Worm (Caenorhabditis elegans): ENCODE data around the gene col-109.
A peak's percentile ranks its signal among the peaks of the same experiment; 100 is the strongest.

Gene col-109

ce11 chrIV:1834972-1835371 lies 14.9 kb upstream of the col-109 start:
- TF ChIP-seq nhr-43 (tag; optimal IDR thresholded peaks at IDR 0.05; ENCODE audit: poor library complexity, severe bottlenecking) = no peak
- peak; percentile 30 for TF ChIP-seq ceh-28 (tag; optimal IDR thresholded peaks at IDR 0.05)

ce11 chrIV:1834242-1834641 lies 14.2 kb upstream of the col-109 start, which contains the start of gene ccm-2:
TSS of gene ccm-2 (plus strand) at chrIV:1834628.
- TF ChIP-seq ama-1 (optimal IDR thresholded peaks at IDR 0.05) (no peak), pqm-1 (tag; optimal IDR thresholded peaks at IDR 0.05) (peak; percentile 19), elt-2 (tag; optimal IDR thresholded peaks at IDR 0.05) (peak; percentile 76), unc-62 (GFP tag; optimal IDR thresholded peaks at IDR 0.05) (no peak), pha-4 (tag; optimal IDR thresholded peaks at IDR 0.05) (peak; percentile 46)

ce11 chrIV:1833115-1833514 lies 13.1 kb upstream of the col-109 start:
- no peak for TF ChIP-seq nfya-1 (tag; optimal IDR thresholded peaks at IDR 0.05; ENCODE audit: insufficient read depth)
- TF ChIP-seq ceh-28 (tag; optimal IDR thresholded peaks at IDR 0.05) = peak; percentile 69
- no peak for TF ChIP-seq lin-15B (tag; optimal IDR thresholded peaks at IDR 0.05)
- TF ChIP-seq nhr-25 (tag; optimal IDR thresholded peaks at IDR 0.05) = no peak

ce11 chrIV:1827362-1827761 lies 7.3 kb upstream of the col-109 start:
- TF ChIP-seq aly-2 (tag; optimal IDR thresholded peaks at IDR 0.05) (no peak), lin-39 (tag; optimal IDR thresholded peaks at IDR 0.05) (peak; percentile 57)

- TF ChIP-seq ztf-11 (tag; optimal IDR thresholded peaks at IDR 0.05) = no peak
- no peak for TF ChIP-seq aly-2 (tag; optimal IDR thresholded peaks at IDR 0.05)
- TF ChIP-seq nhr-11 (tag; optimal IDR thresholded peaks at IDR 0.05) = peak; percentile 41
- peak; percentile 40 for TF ChIP-seq lin-39 (tag; optimal IDR thresholded peaks at IDR 0.05)
Measured at ce11 chrIV:1826737-1827136, 6.7 kb upstream of the col-109 start.

- TF ChIP-seq nfya-1 (tag; optimal IDR thresholded peaks at IDR 0.05; ENCODE audit: insufficient read depth) (peak; percentile 27), ceh-82 (tag; optimal IDR thresholded peaks at IDR 0.05) (no peak), ztf-11 (tag; optimal IDR thresholded peaks at IDR 0.05) (no peak), nhr-67 (tag; optimal IDR thresholded peaks at IDR 0.05) (no peak)
Measured at ce11 chrIV:1825789-1826188, 5.7 kb upstream of the col-109 start.

ce11 chrIV:1824065-1824531 lies 4.0 kb upstream of the col-109 start, which contains the start of gene cmk-1:
TSS of gene cmk-1 (plus strand) at chrIV:1824481.
- no peak for TF ChIP-seq eor-1 (tag; optimal IDR thresholded peaks at IDR 0.05)
- TF ChIP-seq nhr-77 (tag; optimal IDR thresholded peaks at IDR 0.05) = no peak
- peak; percentile 47 for TF ChIP-seq unc-62 (GFP tag; optimal IDR thresholded peaks at IDR 0.05)
- TF ChIP-seq fkh-10 (GFP tag; optimal IDR thresholded peaks at IDR 0.05) = peak; percentile 36
- TF ChIP-seq hmg-11 (tag; optimal IDR thresholded peaks at IDR 0.05) = peak; percentile 64
- no peak for TF ChIP-seq ceh-28 (tag; optimal IDR thresholded peaks at IDR 0.05)
- TF ChIP-seq sea-2 (GFP tag; optimal IDR thresholded peaks at IDR 0.05) = no peak
- no peak for TF ChIP-seq nhr-11 (tag; optimal IDR thresholded peaks at IDR 0.05)
- no peak for TF ChIP-seq ZK546.5 (tag; optimal IDR thresholded peaks at IDR 0.05)
- no peak for TF ChIP-seq fkh-2 (tag; optimal IDR thresholded peaks at IDR 0.05)
- no peak for TF ChIP-seq elt-1 (tag; optimal IDR thresholded peaks at IDR 0.05)
- TF ChIP-seq egl-5 (tag; optimal IDR thresholded peaks at IDR 0.05) = peak; percentile 33
- peak; percentile 83 for TF ChIP-seq nfya-1 (tag; optimal IDR thresholded peaks at IDR 0.05; ENCODE audit: insufficient read depth)
- no peak for TF ChIP-seq nhr-23 (tag; optimal IDR thresholded peaks at IDR 0.05)
- TF ChIP-seq snpc-4 (tag; optimal IDR thresholded peaks at IDR 0.05) = peak; percentile 51
- TF ChIP-seq skn-1 (tag; optimal IDR thresholded peaks at IDR 0.05) = peak; percentile 36
- TF ChIP-seq lin-39 (tag; optimal IDR thresholded peaks at IDR 0.05) = peak; percentile 68
- TF ChIP-seq ceh-16 (tag; optimal IDR thresholded peaks at IDR 0.05) = no peak
- TF ChIP-seq tbx-2 (tag; optimal IDR thresholded peaks at IDR 0.05) = peak; percentile 15
- no peak for TF ChIP-seq mml-1 (tag; optimal IDR thresholded peaks at IDR 0.05)
- no peak for TF ChIP-seq ceh-9 (tag; optimal IDR thresholded peaks at IDR 0.05)
- no peak for TF ChIP-seq elt-2 (tag; optimal IDR thresholded peaks at IDR 0.05)
- TF ChIP-seq zag-1 (tag; optimal IDR thresholded peaks at IDR 0.05) = no peak
- TF ChIP-seq unc-39 (tag; optimal IDR thresholded peaks at IDR 0.05) = no peak
- TF ChIP-seq nhr-43 (tag; optimal IDR thresholded peaks at IDR 0.05; ENCODE audit: poor library complexity, severe bottlenecking) = no peak
- TF ChIP-seq egl-27 (tag; optimal IDR thresholded peaks at IDR 0.05) = no peak
- TF ChIP-seq nhr-76 (tag; optimal IDR thresholded peaks at IDR 0.05) = no peak
- no peak for TF ChIP-seq ztf-11 (tag; optimal IDR thresholded peaks at IDR 0.05)
- no peak for TF ChIP-seq ceh-82 (tag; optimal IDR thresholded peaks at IDR 0.05)
- no peak for TF ChIP-seq nhr-12 (tag; optimal IDR thresholded peaks at IDR 0.05)
- no peak for TF ChIP-seq nhr-67 (tag; optimal IDR thresholded peaks at IDR 0.05)
- TF ChIP-seq lin-15B (tag; optimal IDR thresholded peaks at IDR 0.05) = peak; percentile 38
- TF ChIP-seq pqm-1 (tag; optimal IDR thresholded peaks at IDR 0.05) = no peak
- TF ChIP-seq ztf-4 (tag; optimal IDR thresholded peaks at IDR 0.05) = no peak
- no peak for TF ChIP-seq ama-1 (optimal IDR thresholded peaks at IDR 0.05)
- no peak for TF ChIP-seq mdl-1 (tag; optimal IDR thresholded peaks at IDR 0.05)
